Fruit fly (Drosophila melanogaster) whole organism: ENCODE measurements around the gene rg.

ENCODE experiments used
- CG8478 ChIP-seq: fragments of >200 bp; optimal IDR thresholded peaks from 2 replicates; lab custom pipeline; 2018; ENCODE audit warnings: inconsistent platforms
- EcR ChIP-seq, 2 experiments: fragments of >200 bp; optimal IDR thresholded peaks; 2 replicates each; lab custom pipeline; 2017; ENCODE audit warnings: missing biosample characterization in 2 of 2, missing genetic modification characterization in 2 of 2, missing genetic modification reagents in 2 of 2
- psq ChIP-seq: fragments of >200 bp; optimal IDR thresholded peaks from 2 replicates; lab custom pipeline; 2017

DNA sequence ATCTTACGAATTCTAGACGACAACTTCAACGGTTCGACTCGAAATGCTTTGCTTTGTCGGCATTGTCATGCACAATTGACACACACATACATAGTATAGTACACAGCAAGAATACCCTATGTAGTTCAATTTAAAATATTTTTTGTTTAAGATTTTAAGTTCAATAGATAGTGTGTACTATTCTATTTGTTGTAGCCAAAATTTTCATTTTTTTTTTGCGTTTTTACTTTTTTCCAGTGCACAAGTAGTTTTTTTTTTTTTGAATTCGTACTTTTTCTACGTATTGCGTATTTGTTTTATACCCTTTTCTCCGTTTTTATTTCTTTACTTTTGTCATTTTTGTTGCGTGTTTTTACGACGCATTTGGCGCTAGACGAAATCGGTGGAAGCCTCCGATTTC lies 23.6 kb upstream of the rg start:
- TF ChIP-seq EcR (GFP tag; optimal IDR thresholded peaks at IDR 0.05; lab: Kevin White, UChicago) = no peak
- TF ChIP-seq CG8478 (lab: Kevin White, UChicago) = no peak
- TF ChIP-seq psq = no peak
